Fruit fly (Drosophila melanogaster) whole organism, prepupa: ENCODE data around the gene CG3301.

ENCODE experiments used
- CG6276 ChIP-seq: fragments of 200-800 bp; sonication (Bioruptor generic); optimal IDR thresholded peaks from 2 replicates; lab custom pipeline; 2017; ENCODE audit warnings: missing biosample characterization, mild to moderate bottlenecking, missing genetic modification characterization
- CG6792 ChIP-seq: fragments of 200-800 bp; sonication (Bioruptor generic); optimal IDR thresholded peaks from 3 replicates; lab custom pipeline; 2016; ENCODE audit warnings: missing biosample characterization, missing genetic modification characterization
- CG6808 ChIP-seq: fragments of 200-800 bp; sonication (Bioruptor generic); optimal IDR thresholded peaks from 3 replicates; lab custom pipeline; 2017; ENCODE audit warnings: missing biosample characterization, missing genetic modification characterization, mild to moderate bottlenecking, moderate library complexity, missing genetic modification reagents
- CG7368 ChIP-seq: fragments of 200-800 bp; sonication (Bioruptor generic); optimal IDR thresholded peaks from 3 replicates; lab custom pipeline; 2016; ENCODE audit warnings: missing biosample characterization, missing genetic modification characterization
- Eip75B ChIP-seq: fragments of 200-800 bp; sonication (Bioruptor generic); optimal IDR thresholded peaks from 3 replicates; lab custom pipeline; 2016; ENCODE audit warnings: missing biosample characterization, missing genetic modification characterization
- Gug ChIP-seq: fragments of 200-800 bp; sonication (Bioruptor generic); IDR thresholded peaks from 2 replicates; pipeline ENCODE4 v1.3.6; 2022; ENCODE audit warnings: missing biosample characterization, missing genetic modification characterization
- Hr39 ChIP-seq: fragments of 200-800 bp; sonication (Bioruptor generic); optimal IDR thresholded peaks from 2 replicates; lab custom pipeline; 2016; ENCODE audit warnings: missing biosample characterization, missing genetic modification characterization
- Met ChIP-seq: fragments of 200-800 bp; sonication (Bioruptor generic); optimal IDR thresholded peaks from 3 replicates; lab custom pipeline; 2016; ENCODE audit warnings: missing biosample characterization, missing genetic modification characterization
- Sox102F ChIP-seq: fragments of 200-800 bp; sonication (Bioruptor generic); optimal IDR thresholded peaks from 2 replicates; lab custom pipeline; 2016; ENCODE audit warnings: missing biosample characterization, mild to moderate bottlenecking, missing genetic modification characterization
- Sox14 ChIP-seq: fragments of 200-800 bp; sonication (Bioruptor generic); optimal IDR thresholded peaks from 3 replicates; lab custom pipeline; 2016; ENCODE audit warnings: missing biosample characterization, missing genetic modification characterization
- ss ChIP-seq, 2 experiments: fragments of 200-800 bp; sonication (Bioruptor generic); optimal IDR thresholded peaks; 2 replicates in 1 of 2; 3 replicates in 1 of 2; lab custom pipeline; 2017 to 2018; ENCODE audit warnings: mild to moderate bottlenecking in 2 of 2, missing biosample characterization in 2 of 2, missing genetic modification characterization in 2 of 2, moderate library complexity in 1 of 2

DNA sequence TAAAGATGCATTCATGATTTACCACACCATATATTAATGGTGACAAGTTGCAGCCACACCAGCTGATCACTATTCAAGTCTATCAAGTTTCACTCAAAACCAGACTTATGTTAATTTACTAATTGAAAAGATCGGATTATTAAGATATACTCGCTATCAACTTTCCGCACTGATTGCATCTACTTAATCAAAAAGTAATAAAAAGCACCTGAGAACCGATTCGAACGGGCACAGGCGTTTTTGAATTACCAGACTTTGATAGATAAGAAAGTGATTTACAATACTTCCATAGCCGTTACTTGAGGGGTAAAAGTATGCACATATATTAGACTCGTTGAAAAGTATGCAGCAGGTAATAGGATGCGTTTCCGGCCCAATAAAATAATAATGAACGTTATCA is 34.7 kb downstream of the CG3301 start:
- TF ChIP-seq CG6808 (GFP tag; lab: Kevin White, UChicago), result no peak
- no peak for TF ChIP-seq CG7368 (GFP tag; lab: Kevin White, UChicago)
- TF ChIP-seq CG6792, result no peak
- TF ChIP-seq Hr39 (GFP tag; lab: Kevin White, UChicago), result no peak
- TF ChIP-seq CG6276 (GFP tag; lab: Kevin White, UChicago), result no peak
- no peak for TF ChIP-seq Sox102F
- no peak for TF ChIP-seq ss (GFP tag; optimal IDR thresholded peaks at IDR 0.05; lab: Kevin White, UChicago)
- no peak for TF ChIP-seq Gug (GFP tag; lab: Robert Waterston, UW)
- no peak for TF ChIP-seq Eip75B
- no peak for TF ChIP-seq Sox14 (GFP tag; lab: Kevin White, UChicago)
- no peak for TF ChIP-seq Met (GFP tag; lab: Kevin White, UChicago)
